Worm (Caenorhabditis elegans) whole organism, L4 larva: ENCODE measurements around the gene nrfl-1.

Source experiments
- F26F4.8 ChIP-seq: fragments of 200-800 bp; sonication (Bioruptor generic); conservative IDR thresholded peaks from 2 replicates; pipeline ENCODE4 v1.3.6; 2022; ENCODE audit warnings: missing genetic modification characterization, missing compliant biosample characterization
- F37D6.2 ChIP-seq: sonication (generic microtip); optimal IDR thresholded peaks from 2 replicates; lab custom pipeline; 2016; ENCODE audit warnings: mild to moderate bottlenecking, missing genetic modification characterization, missing compliant biosample characterization
- F44E2.7 ChIP-seq: fragments of 200-800 bp; sonication (Bioruptor generic); IDR thresholded peaks from 2 replicates; pipeline ENCODE4 v2.1.2; 2022; ENCODE audit warnings: missing genetic modification characterization, missing compliant biosample characterization
- F49E8.2 ChIP-seq: sonication (generic microtip); optimal IDR thresholded peaks from 2 replicates; lab custom pipeline; 2016; ENCODE audit warnings: missing compliant biosample characterization, mild to moderate bottlenecking, missing genetic modification characterization, borderline replicate concordance
- Y75B8A.6 ChIP-seq: fragments of 200-800 bp; sonication (Bioruptor generic); IDR thresholded peaks from 2 replicates; pipeline ENCODE4 v1.3.6; 2022; ENCODE audit warnings: missing genetic modification reagents, missing genetic modification characterization, missing compliant biosample characterization
- ZK337.2 ChIP-seq: fragments of 200-800 bp; sonication (Bioruptor generic); IDR thresholded peaks from 2 replicates; pipeline ENCODE4 v1.3.6; 2022; ENCODE audit warnings: missing genetic modification reagents, missing genetic modification characterization, missing compliant biosample characterization
- aly-2 ChIP-seq: sonication (generic microtip); optimal IDR thresholded peaks from 2 replicates; lab custom pipeline; 2018; ENCODE audit warnings: missing biosample characterization, missing genetic modification characterization
- ama-1 ChIP-seq: fragments of 150-350 bp; optimal IDR thresholded peaks from 2 replicates; lab custom pipeline; 2014; ENCODE audit warnings: inconsistent platforms, mixed read lengths
- arid-1 ChIP-seq: fragments of 200-800 bp; sonication (Bioruptor generic); conservative IDR thresholded peaks from 2 replicates; pipeline ENCODE4 v1.3.6; 2022; ENCODE audit warnings: missing genetic modification reagents, missing genetic modification characterization, missing compliant biosample characterization
- attf-4 ChIP-seq: sonication (generic microtip); optimal IDR thresholded peaks from 3 replicates; lab custom pipeline; 2017; ENCODE audit warnings: missing biosample characterization, missing genetic modification characterization
- ceh-32 ChIP-seq: sonication (generic microtip); optimal IDR thresholded peaks from 2 replicates; lab custom pipeline; 2016; ENCODE audit warnings: mild to moderate bottlenecking, missing genetic modification characterization, missing compliant biosample characterization; ENCODE audit not compliant: poor library complexity
- ceh-44 ChIP-seq: fragments of 200-800 bp; sonication (Bioruptor generic); IDR thresholded peaks from 2 replicates; pipeline ENCODE4 v1.3.6; 2022; ENCODE audit warnings: missing genetic modification reagents, missing genetic modification characterization, missing compliant biosample characterization
- ceh-62 ChIP-seq: sonication (generic microtip); optimal IDR thresholded peaks from 2 replicates; lab custom pipeline; 2017; ENCODE audit warnings: missing biosample characterization, missing genetic modification characterization
- ctbp-1 ChIP-seq: fragments of 200-800 bp; sonication (Bioruptor generic); IDR thresholded peaks from 2 replicates; pipeline ENCODE4 v1.3.6; 2022; ENCODE audit warnings: missing genetic modification reagents, missing genetic modification characterization, missing compliant biosample characterization
- daf-12 ChIP-seq: fragments of 150-350 bp; optimal IDR thresholded peaks from 2 replicates; lab custom pipeline; 2014; ENCODE audit warnings: missing biosample characterization, missing genetic modification reagents, missing genetic modification characterization
- daf-8 ChIP-seq: fragments of 200-800 bp; sonication (Bioruptor generic); IDR thresholded peaks from 2 replicates; pipeline ENCODE4 v1.3.6; 2022; ENCODE audit warnings: missing genetic modification characterization, missing compliant biosample characterization
- dmd-6 ChIP-seq: fragments of 200-800 bp; sonication (Bioruptor generic); IDR thresholded peaks from 2 replicates; pipeline ENCODE4 v1.3.6; 2022; ENCODE audit warnings: missing genetic modification reagents, missing genetic modification characterization, missing compliant biosample characterization
- dmd-8 ChIP-seq: fragments of 200-800 bp; sonication (Bioruptor generic); IDR thresholded peaks from 2 replicates; pipeline ENCODE4 v1.3.6; 2022; ENCODE audit warnings: missing genetic modification characterization, missing compliant biosample characterization
- fkh-10 ChIP-seq: fragments of 150-350 bp; optimal IDR thresholded peaks from 2 replicates; lab custom pipeline; 2014; ENCODE audit warnings: missing biosample characterization, missing genetic modification reagents, missing genetic modification characterization
- fos-1 ChIP-seq: fragments of 150-350 bp; optimal IDR thresholded peaks from 2 replicates; lab custom pipeline; 2014; ENCODE audit warnings: missing biosample characterization, missing genetic modification characterization
- gei-8 ChIP-seq: fragments of 200-800 bp; sonication (Bioruptor generic); optimal IDR thresholded peaks from 2 replicates; lab custom pipeline; 2018; ENCODE audit warnings: mild to moderate bottlenecking, missing genetic modification characterization, missing compliant biosample characterization
- lin-1 ChIP-seq: fragments of 200-800 bp; sonication (Bioruptor generic); IDR thresholded peaks from 2 replicates; pipeline ENCODE4 v1.3.6; 2022; ENCODE audit warnings: missing genetic modification reagents, missing genetic modification characterization, missing compliant biosample characterization
- lin-13 ChIP-seq: fragments of 150-350 bp; optimal IDR thresholded peaks from 2 replicates; lab custom pipeline; 2014; ENCODE audit warnings: missing biosample characterization, missing genetic modification reagents, missing genetic modification characterization
- lin-38 ChIP-seq: fragments of 200-800 bp; sonication (Bioruptor generic); IDR thresholded peaks from 2 replicates; pipeline ENCODE4 v1.3.6; 2022; ENCODE audit warnings: missing genetic modification reagents, missing genetic modification characterization, missing compliant biosample characterization
- madf-9 ChIP-seq: fragments of 200-800 bp; sonication (Bioruptor generic); conservative IDR thresholded peaks from 2 replicates; pipeline ENCODE4 v1.3.6; 2022; ENCODE audit warnings: missing genetic modification reagents, missing genetic modification characterization, missing compliant biosample characterization
- mxl-2 ChIP-seq: fragments of 200-800 bp; sonication (Bioruptor generic); conservative IDR thresholded peaks from 2 replicates; pipeline ENCODE4 v1.3.6; 2022; ENCODE audit warnings: missing genetic modification reagents, missing genetic modification characterization, missing compliant biosample characterization
- mxl-3 ChIP-seq: fragments of 200-800 bp; sonication (Bioruptor generic); optimal IDR thresholded peaks from 2 replicates; lab custom pipeline; 2018; ENCODE audit warnings: mild to moderate bottlenecking, missing genetic modification characterization, missing compliant biosample characterization
- nhr-10 ChIP-seq: fragments of 150-350 bp; optimal IDR thresholded peaks from 2 replicates; lab custom pipeline; 2014; ENCODE audit warnings: missing biosample characterization, missing genetic modification characterization
- nhr-11 ChIP-seq: fragments of 150-350 bp; optimal IDR thresholded peaks from 2 replicates; lab custom pipeline; 2014; ENCODE audit warnings: missing biosample characterization, missing genetic modification characterization
- nhr-111 ChIP-seq: fragments of 200-800 bp; sonication (Bioruptor generic); optimal IDR thresholded peaks from 2 replicates; lab custom pipeline; 2018; ENCODE audit warnings: mild to moderate bottlenecking, missing genetic modification characterization, missing compliant biosample characterization
- nhr-237 ChIP-seq: sonication (generic microtip); optimal IDR thresholded peaks from 2 replicates; lab custom pipeline; 2017; ENCODE audit warnings: missing biosample characterization, missing genetic modification characterization
- nhr-28 ChIP-seq: fragments of 150-350 bp; optimal IDR thresholded peaks from 2 replicates; lab custom pipeline; 2014; ENCODE audit warnings: missing biosample characterization, missing genetic modification characterization
- nhr-41 ChIP-seq: fragments of 200-800 bp; sonication (Bioruptor generic); IDR thresholded peaks from 2 replicates; pipeline ENCODE4 v1.3.6; 2022; ENCODE audit warnings: missing genetic modification reagents, missing genetic modification characterization, missing compliant biosample characterization
- nhr-42 ChIP-seq: fragments of 200-800 bp; sonication (Bioruptor generic); IDR thresholded peaks from 2 replicates; pipeline ENCODE4 v1.3.6; 2022; ENCODE audit warnings: missing genetic modification characterization, missing compliant biosample characterization
- pha-4 ChIP-seq, 2 experiments: fragments of 150-350 bp in 1 of 2; fragments of 200-800 bp in 1 of 2; sonication (Bioruptor generic) in 1 of 2; IDR thresholded peaks in 1 of 2; optimal IDR thresholded peaks in 1 of 2; 2 replicates each; pipeline versions ENCODE4 v1.3.6 to Lab custom; 2014 to 2022; ENCODE audit warnings: missing genetic modification characterization in 2 of 2, missing genetic modification reagents in 2 of 2, missing biosample characterization in 1 of 2, missing compliant biosample characterization in 1 of 2
- sdz-12 ChIP-seq: fragments of 200-800 bp; sonication (Bioruptor generic); optimal IDR thresholded peaks from 2 replicates; lab custom pipeline; 2018; ENCODE audit warnings: mild to moderate bottlenecking, missing genetic modification characterization, missing compliant biosample characterization
- skn-1 ChIP-seq: fragments of 150-350 bp; optimal IDR thresholded peaks from 2 replicates; lab custom pipeline; 2014; ENCODE audit warnings: missing biosample characterization, missing genetic modification characterization
- unc-130 ChIP-seq: sonication (generic microtip); optimal IDR thresholded peaks from 2 replicates; lab custom pipeline; 2016; ENCODE audit warnings: missing genetic modification reagents, missing genetic modification characterization, missing compliant biosample characterization
- vab-7 ChIP-seq: fragments of 200-800 bp; sonication (Bioruptor generic); IDR thresholded peaks from 2 replicates; pipeline ENCODE4 v1.3.6; 2022; ENCODE audit warnings: missing genetic modification reagents, missing genetic modification characterization, missing compliant biosample characterization
- zfp-3 ChIP-seq: fragments of 200-800 bp; sonication (Bioruptor generic); conservative IDR thresholded peaks from 2 replicates; pipeline ENCODE4 v1.3.6; 2022; ENCODE audit warnings: missing genetic modification reagents, missing genetic modification characterization, missing compliant biosample characterization

Gene nrfl-1

ce11 chrIV:9107464-9107863, 11.4 kb upstream of the nrfl-1 start (continued):
- TF ChIP-seq F49E8.2 (tag; lab: Kevin White, UChicago) (no peak), ceh-44 (GFP tag; lab: Robert Waterston, UW) (no peak), Y75B8A.6 (GFP tag; lab: Robert Waterston, UW) (no peak), zfp-3 (no peak), F44E2.7 (no peak), fkh-10 (GFP tag; lab: Kevin White, UChicago) (no peak), aly-2 (tag; lab: Kevin White, UChicago) (no peak), nhr-237 (tag; lab: Kevin White, UChicago) (no peak), ceh-32 (tag; lab: Kevin White, UChicago) (no peak), skn-1 (tag; lab: Kevin White, UChicago) (no peak), attf-4 (tag; lab: Kevin White, UChicago) (no peak), lin-38 (GFP tag; lab: Robert Waterston, UW) (peak; percentile 68), unc-130 (GFP tag; lab: Kevin White, UChicago) (no peak), ama-1 (no peak), F26F4.8 (GFP tag; lab: Robert Waterston, UW) (no peak), nhr-28 (peak; percentile 30), arid-1 (GFP tag; lab: Robert Waterston, UW) (no peak), nhr-41 (GFP tag; lab: Robert Waterston, UW) (no peak), mxl-3 (GFP tag; lab: Kevin White, UChicago) (no peak), madf-9 (GFP tag; lab: Robert Waterston, UW) (no peak), nhr-111 (GFP tag; lab: Kevin White, UChicago) (no peak), sdz-12 (GFP tag; lab: Kevin White, UChicago) (no peak), dmd-6 (GFP tag; lab: Robert Waterston, UW) (no peak), mxl-2 (no peak), ceh-62 (tag; lab: Kevin White, UChicago) (no peak)

ce11 chrIV:9108631-9109030, 10.3 kb upstream of the nrfl-1 start, which contains the start of gene aly-1:
Gene aly-1, plus strand, starts transcription at chrIV:9108931.
- no peak for TF ChIP-seq lin-13 (GFP tag; lab: Kevin White, UChicago)
- no peak for TF ChIP-seq vab-7 (GFP tag; lab: Robert Waterston, UW)
- TF ChIP-seq ctbp-1 (GFP tag; lab: Robert Waterston, UW): no peak
- TF ChIP-seq attf-4 (tag; lab: Kevin White, UChicago): no peak
- TF ChIP-seq daf-8 (GFP tag; lab: Robert Waterston, UW): no peak
- no peak for TF ChIP-seq nhr-11 (tag; lab: Kevin White, UChicago)
- no peak for TF ChIP-seq F37D6.2
- TF ChIP-seq nhr-42 (GFP tag; lab: Robert Waterston, UW): no peak
- no peak for TF ChIP-seq ZK337.2 (GFP tag; lab: Robert Waterston, UW)
- no peak for TF ChIP-seq nhr-10
- TF ChIP-seq lin-1 (GFP tag; lab: Robert Waterston, UW): no peak
- no peak for TF ChIP-seq gei-8 (GFP tag; lab: Kevin White, UChicago)
- no peak for TF ChIP-seq F49E8.2 (tag; lab: Kevin White, UChicago)
- TF ChIP-seq pha-4 (GFP tag; IDR thresholded peaks at IDR 0.05; lab: Robert Waterston, UW): no peak
- TF ChIP-seq pha-4 (tag; optimal IDR thresholded peaks at IDR 0.05; lab: Kevin White, UChicago): no peak
- TF ChIP-seq dmd-8: no peak
- TF ChIP-seq unc-130 (GFP tag; lab: Kevin White, UChicago): no peak
- TF ChIP-seq daf-12 (tag; lab: Kevin White, UChicago): no peak
- TF ChIP-seq fos-1 (tag; lab: Kevin White, UChicago): no peak
